Worm (Caenorhabditis elegans) whole organism, late embryonic: ENCODE measurements around the gene ttr-9.

Experiments used
- C08G9.2 ChIP-seq: sonication (generic microtip); optimal IDR thresholded peaks from 2 replicates; lab custom pipeline; 2016; ENCODE audit warnings: mild to moderate bottlenecking, missing genetic modification characterization, moderate library complexity, missing compliant biosample characterization
- K02D7.2 ChIP-seq: sonication (generic microtip); optimal IDR thresholded peaks from 2 replicates; lab custom pipeline; 2017; ENCODE audit warnings: mild to moderate bottlenecking, missing genetic modification characterization, missing compliant biosample characterization
- T23F11.4 ChIP-seq: fragments of 200-800 bp; sonication (Bioruptor generic); optimal IDR thresholded peaks from 2 replicates; lab custom pipeline; 2018; ENCODE audit warnings: mild to moderate bottlenecking, missing genetic modification characterization, missing compliant biosample characterization
- Y22D7AL.16 ChIP-seq: sonication (generic microtip); optimal IDR thresholded peaks from 2 replicates; lab custom pipeline; 2016; ENCODE audit warnings: missing genetic modification characterization, missing compliant biosample characterization
- ama-1 ChIP-seq: fragments of 150-350 bp; optimal IDR thresholded peaks from 2 replicates; lab custom pipeline; 2014
- ceh-14 ChIP-seq: sonication (generic microtip); optimal IDR thresholded peaks from 2 replicates; lab custom pipeline; 2016; ENCODE audit warnings: missing genotype, missing genetic modification characterization, missing compliant biosample characterization
- ceh-19 ChIP-seq: fragments of 200-800 bp; sonication (Bioruptor generic); optimal IDR thresholded peaks from 2 replicates; lab custom pipeline; 2018; ENCODE audit warnings: mild to moderate bottlenecking, missing genetic modification characterization, missing compliant biosample characterization
- ceh-22 ChIP-seq: sonication (generic microtip); optimal IDR thresholded peaks from 2 replicates; lab custom pipeline; 2017; ENCODE audit warnings: missing biosample characterization, missing genetic modification characterization
- ceh-24 ChIP-seq: sonication (generic microtip); optimal IDR thresholded peaks from 2 replicates; lab custom pipeline; 2016; ENCODE audit warnings: mild to moderate bottlenecking, missing genetic modification characterization, missing compliant biosample characterization
- ceh-31 ChIP-seq: sonication (generic microtip); optimal IDR thresholded peaks from 2 replicates; lab custom pipeline; 2016; ENCODE audit warnings: missing genetic modification characterization, missing compliant biosample characterization
- ceh-34 ChIP-seq: sonication (generic microtip); optimal IDR thresholded peaks from 2 replicates; lab custom pipeline; 2016; ENCODE audit warnings: mild to moderate bottlenecking, missing genetic modification characterization, missing compliant biosample characterization
- ceh-45 ChIP-seq: fragments of 200-800 bp; sonication (Bioruptor generic); IDR thresholded peaks from 2 replicates; pipeline ENCODE4 v1.3.6; 2022; ENCODE audit warnings: missing genetic modification reagents, missing genetic modification characterization, missing compliant biosample characterization
- ceh-48 ChIP-seq: sonication (generic microtip); optimal IDR thresholded peaks from 2 replicates; lab custom pipeline; 2016; ENCODE audit warnings: missing genetic modification characterization, inconsistent platforms, missing compliant biosample characterization
- ceh-6 ChIP-seq: fragments of 200-800 bp; sonication (Bioruptor generic); optimal IDR thresholded peaks from 2 replicates; lab custom pipeline; 2018; ENCODE audit warnings: mild to moderate bottlenecking, missing genetic modification characterization, missing compliant biosample characterization
- ceh-9 ChIP-seq: sonication (generic microtip); optimal IDR thresholded peaks from 2 replicates; lab custom pipeline; 2016; ENCODE audit warnings: mild to moderate bottlenecking, missing genetic modification characterization, inconsistent platforms, missing compliant biosample characterization
- che-1 ChIP-seq: sonication (generic microtip); optimal IDR thresholded peaks from 2 replicates; lab custom pipeline; 2016; ENCODE audit warnings: mild to moderate bottlenecking, missing genetic modification characterization, missing compliant biosample characterization
- dmd-4 ChIP-seq: sonication (generic microtip); optimal IDR thresholded peaks from 2 replicates; lab custom pipeline; 2016; ENCODE audit warnings: borderline replicate concordance, missing genetic modification characterization, missing compliant biosample characterization
- dve-1 ChIP-seq: sonication (generic microtip); optimal IDR thresholded peaks from 2 replicates; lab custom pipeline; 2017; ENCODE audit warnings: antibody characterized with exemption, mild to moderate bottlenecking, missing genetic modification characterization, missing compliant biosample characterization
- elt-2 ChIP-seq: sonication (generic microtip); optimal IDR thresholded peaks from 2 replicates; lab custom pipeline; 2016; ENCODE audit warnings: missing genetic modification reagents, missing genetic modification characterization, missing compliant biosample characterization
- eyg-1 ChIP-seq: sonication (generic microtip); optimal IDR thresholded peaks from 2 replicates; lab custom pipeline; 2016; ENCODE audit warnings: missing genotype, missing genetic modification characterization, missing compliant biosample characterization
- fax-1 ChIP-seq: sonication (generic microtip); optimal IDR thresholded peaks from 2 replicates; lab custom pipeline; 2016; ENCODE audit warnings: missing genotype, missing genetic modification characterization, missing compliant biosample characterization
- hlh-13 ChIP-seq: fragments of 200-800 bp; sonication (Bioruptor generic); optimal IDR thresholded peaks from 2 replicates; lab custom pipeline; 2018; ENCODE audit warnings: mild to moderate bottlenecking, missing genetic modification characterization, missing compliant biosample characterization
- hlh-6 ChIP-seq: sonication (generic microtip); optimal IDR thresholded peaks from 2 replicates; lab custom pipeline; 2016; ENCODE audit warnings: missing genotype, missing genetic modification characterization, missing compliant biosample characterization
- hlh-8 ChIP-seq: sonication (generic microtip); optimal IDR thresholded peaks from 2 replicates; lab custom pipeline; 2016; ENCODE audit warnings: missing genotype, missing genetic modification characterization, missing compliant biosample characterization
- nfya-1 ChIP-seq: sonication (generic microtip); optimal IDR thresholded peaks from 2 replicates; lab custom pipeline; 2017; ENCODE audit warnings: missing genetic modification characterization, mild to moderate bottlenecking, missing compliant biosample characterization, antibody characterized with exemption, moderate library complexity
- npax-4 ChIP-seq: sonication (generic microtip); optimal IDR thresholded peaks from 2 replicates; lab custom pipeline; 2016; ENCODE audit warnings: missing genetic modification characterization, missing compliant biosample characterization
- pag-3 ChIP-seq: sonication (generic microtip); optimal IDR thresholded peaks from 2 replicates; lab custom pipeline; 2016; ENCODE audit warnings: missing compliant biosample characterization, missing genetic modification characterization, borderline replicate concordance
- pax-1 ChIP-seq: fragments of 150-350 bp; optimal IDR thresholded peaks from 2 replicates; lab custom pipeline; 2014; ENCODE audit warnings: missing biosample characterization, missing genetic modification characterization
- pha-4 ChIP-seq: fragments of 150-350 bp; optimal IDR thresholded peaks from 2 replicates; lab custom pipeline; 2018; ENCODE audit warnings: missing biosample characterization, missing genetic modification reagents, missing genetic modification characterization
- pros-1 ChIP-seq: fragments of 150-350 bp; optimal IDR thresholded peaks from 2 replicates; lab custom pipeline; 2014; ENCODE audit warnings: missing biosample characterization, missing genetic modification reagents, missing genetic modification characterization
- ref-2 ChIP-seq: sonication (generic microtip); optimal IDR thresholded peaks from 2 replicates; lab custom pipeline; 2016; ENCODE audit warnings: missing genetic modification characterization, missing compliant biosample characterization
- rnt-1 ChIP-seq: sonication (generic microtip); optimal IDR thresholded peaks from 2 replicates; lab custom pipeline; 2016; ENCODE audit warnings: missing genetic modification characterization, missing compliant biosample characterization
- sdc-2 ChIP-seq: sonication (generic microtip); optimal IDR thresholded peaks from 2 replicates; lab custom pipeline; 2016; ENCODE audit warnings: missing genotype, missing genetic modification characterization, missing compliant biosample characterization
- sox-2 ChIP-seq: fragments of 200-800 bp; sonication (Bioruptor generic); IDR thresholded peaks from 2 replicates; pipeline ENCODE4 v1.3.6; 2022; ENCODE audit warnings: missing genetic modification reagents, missing genetic modification characterization, missing compliant biosample characterization
- sox-4 ChIP-seq: sonication (generic microtip); optimal IDR thresholded peaks from 2 replicates; lab custom pipeline; 2017; ENCODE audit warnings: mild to moderate bottlenecking, missing genetic modification characterization, inconsistent platforms, missing compliant biosample characterization
- syd-9 ChIP-seq: sonication (generic microtip); optimal IDR thresholded peaks from 2 replicates; lab custom pipeline; 2016; ENCODE audit warnings: mild to moderate bottlenecking, missing genetic modification characterization, moderate library complexity, missing compliant biosample characterization
- tbx-2 ChIP-seq: sonication (generic microtip); optimal IDR thresholded peaks from 2 replicates; lab custom pipeline; 2016; ENCODE audit warnings: missing genetic modification characterization, missing compliant biosample characterization
- ttx-3 ChIP-seq: sonication (generic microtip); optimal IDR thresholded peaks from 2 replicates; lab custom pipeline; 2016; ENCODE audit warnings: missing genetic modification reagents, missing genetic modification characterization, missing compliant biosample characterization
- unc-42 ChIP-seq: sonication (generic microtip); optimal IDR thresholded peaks from 2 replicates; lab custom pipeline; 2016; ENCODE audit warnings: missing genotype, missing genetic modification characterization, missing compliant biosample characterization
- unc-55 ChIP-seq: sonication (generic microtip); optimal IDR thresholded peaks from 2 replicates; lab custom pipeline; 2017; ENCODE audit warnings: missing biosample characterization, missing genetic modification reagents, missing genetic modification characterization
- zip-5 ChIP-seq: sonication (generic microtip); optimal IDR thresholded peaks from 2 replicates; lab custom pipeline; 2016; ENCODE audit warnings: missing genetic modification characterization, missing compliant biosample characterization
- ztf-16 ChIP-seq: sonication (generic microtip); optimal IDR thresholded peaks from 2 replicates; lab custom pipeline; 2017; ENCODE audit warnings: missing genetic modification characterization, missing compliant biosample characterization

Gene ttr-9

ce11 chrIV:9512836-9513235, 6.7 kb upstream of the ttr-9 start, which contains the start of gene C33A12.3:
Gene C33A12.3 (minus strand): TSS chrIV:9513002.
- TF ChIP-seq zip-5 (tag; lab: Kevin White, UChicago) (no peak), eyg-1 (tag; lab: Kevin White, UChicago) (no peak), sox-4 (no peak), dve-1 (tag; lab: Kevin White, UChicago) (no peak), ceh-22 (tag; lab: Kevin White, UChicago) (no peak), pha-4 (tag; lab: Kevin White, UChicago) (no peak), ceh-19 (GFP tag; lab: Kevin White, UChicago) (no peak), ceh-6 (GFP tag; lab: Kevin White, UChicago) (no peak), hlh-6 (tag; lab: Kevin White, UChicago) (no peak), ceh-31 (tag; lab: Kevin White, UChicago) (no peak), elt-2 (tag; lab: Kevin White, UChicago) (no peak), unc-42 (tag; lab: Kevin White, UChicago) (no peak), ztf-16 (tag; lab: Kevin White, UChicago) (no peak), T23F11.4 (no peak), C08G9.2 (no peak), dmd-4 (tag; lab: Kevin White, UChicago) (no peak)

- no peak for TF ChIP-seq ama-1 (lab: Kevin White, UChicago)
- TF ChIP-seq pax-1 (tag; lab: Kevin White, UChicago) = no peak
- TF ChIP-seq ttx-3 (tag; lab: Kevin White, UChicago) = no peak
- no peak for TF ChIP-seq npax-4 (tag; lab: Kevin White, UChicago)
- no peak for TF ChIP-seq sox-2 (GFP tag; lab: Robert Waterston, UW)
- no peak for TF ChIP-seq pag-3
- TF ChIP-seq sdc-2 = no peak
- TF ChIP-seq syd-9 (tag; lab: Kevin White, UChicago) = no peak
- no peak for TF ChIP-seq K02D7.2
- no peak for TF ChIP-seq ceh-19 (GFP tag; lab: Kevin White, UChicago)
Measured at ce11 chrIV:9511640-9512039, 5.5 kb upstream of the ttr-9 start.

ce11 chrIV:9511221-9511638, 5.1 kb upstream of the ttr-9 start:
- TF ChIP-seq ceh-45 (GFP tag; lab: Robert Waterston, UW) = no peak
- TF ChIP-seq ceh-31 (tag; lab: Kevin White, UChicago) = peak; percentile 31
- peak; percentile 67 for TF ChIP-seq ama-1 (lab: Kevin White, UChicago)
- no peak for TF ChIP-seq hlh-8
- TF ChIP-seq unc-42 (tag; lab: Kevin White, UChicago) = peak; percentile 67
- TF ChIP-seq ceh-24 = no peak
- peak; percentile 69 for TF ChIP-seq nfya-1 (tag; lab: Kevin White, UChicago)
- peak; percentile 1 for TF ChIP-seq ceh-48 (tag; lab: Kevin White, UChicago)
- peak; percentile 27 for TF ChIP-seq unc-55 (GFP tag; lab: Kevin White, UChicago)
- peak; percentile 77 for TF ChIP-seq pros-1 (tag; lab: Kevin White, UChicago)
- peak; percentile 7 for TF ChIP-seq sdc-2

ce11 chrIV:9510439-9510838, 4.3 kb upstream of the ttr-9 start, which contains the start of gene C33A12.4:
Gene C33A12.4 (minus strand): TSS chrIV:9510569.
- TF ChIP-seq ceh-14 = no peak
- no peak for TF ChIP-seq ceh-45 (GFP tag; lab: Robert Waterston, UW)
- TF ChIP-seq tbx-2 (tag; lab: Kevin White, UChicago) = no peak
- TF ChIP-seq hlh-6 (tag; lab: Kevin White, UChicago) = no peak
- TF ChIP-seq fax-1 (tag; lab: Kevin White, UChicago) = no peak
- no peak for TF ChIP-seq syd-9 (tag; lab: Kevin White, UChicago)
- no peak for TF ChIP-seq npax-4 (tag; lab: Kevin White, UChicago)

ce11 chrIV:9508612-9509011, 2.5 kb upstream of the ttr-9 start, which contains the start of gene ethe-1:
Gene ethe-1 (minus strand): TSS chrIV:9508761.
- no peak for TF ChIP-seq che-1
- no peak for TF ChIP-seq rnt-1
- TF ChIP-seq ceh-34 (tag; lab: Kevin White, UChicago) = no peak
- TF ChIP-seq dmd-4 (tag; lab: Kevin White, UChicago) = no peak
- TF ChIP-seq ref-2 = no peak
- no peak for TF ChIP-seq tbx-2 (tag; lab: Kevin White, UChicago)
- TF ChIP-seq Y22D7AL.16 (tag; lab: Kevin White, UChicago) = no peak
- TF ChIP-seq ztf-16 (tag; lab: Kevin White, UChicago) = no peak
- no peak for TF ChIP-seq hlh-13
- TF ChIP-seq ceh-9 (tag; lab: Kevin White, UChicago) = no peak
